Worm (Caenorhabditis elegans): ENCODE results near the gene skr-14.

The skr-14 gene

ce11 chrV:4450523-4451089, 29.2 kb upstream of the skr-14 start, which contains the start of gene rft-2 (continued):
- TF ChIP-seq hlh-17 (GFP tag; optimal IDR thresholded peaks at IDR 0.05; ENCODE audit: borderline replicate concordance) = no peak
- TF ChIP-seq lin-14 (GFP tag; optimal IDR thresholded peaks at IDR 0.05) = peak; percentile 61
- no peak for TF ChIP-seq sptf-1 (tag; optimal IDR thresholded peaks at IDR 0.05)
- TF ChIP-seq blmp-1 (tag; optimal IDR thresholded peaks at IDR 0.05) = peak; percentile 49
- no peak for TF ChIP-seq nhr-28 (tag; optimal IDR thresholded peaks at IDR 0.05)
- TF ChIP-seq zip-4 (GFP tag; optimal IDR thresholded peaks at IDR 0.05) = no peak
- TF ChIP-seq nhr-90 (tag; optimal IDR thresholded peaks at IDR 0.05; ENCODE audit: poor library complexity) = peak; percentile 58
- no peak for TF ChIP-seq aha-1 (tag; optimal IDR thresholded peaks at IDR 0.05)
- TF ChIP-seq lsy-2 (tag; optimal IDR thresholded peaks at IDR 0.05) = peak; percentile 71 to 80
- TF ChIP-seq fkh-10 (GFP tag; optimal IDR thresholded peaks at IDR 0.05) = peak; percentile 25
- TF ChIP-seq unc-98 (GFP tag; IDR thresholded peaks at IDR 0.05) = no peak
- TF ChIP-seq C16A3.4 (tag; optimal IDR thresholded peaks at IDR 0.05) = peak; percentile 39
- TF ChIP-seq lin-39 (tag; optimal IDR thresholded peaks at IDR 0.05) = no peak
- no peak for TF ChIP-seq egl-27 (tag; optimal IDR thresholded peaks at IDR 0.05)
- peak; percentile 59 for TF ChIP-seq nhr-20 (tag; optimal IDR thresholded peaks at IDR 0.05)
- TF ChIP-seq nhr-77 (tag; optimal IDR thresholded peaks at IDR 0.05) = peak; percentile 35
- peak; percentile 3 for TF ChIP-seq sox-4 (tag; optimal IDR thresholded peaks at IDR 0.05)
- TF ChIP-seq fkh-8 (tag; optimal IDR thresholded peaks at IDR 0.05) = peak; percentile 53
- TF ChIP-seq isw-1 (GFP tag; IDR thresholded peaks at IDR 0.05) = peak; percentile 45
- TF ChIP-seq snpc-4 (tag; optimal IDR thresholded peaks at IDR 0.05) = peak; percentile 44
- TF ChIP-seq unc-86 (tag; optimal IDR thresholded peaks at IDR 0.05) = peak; percentile 46
- TF ChIP-seq alr-1 (tag; optimal IDR thresholded peaks at IDR 0.05; ENCODE audit: borderline replicate concordance) = no peak
- peak; percentile 23 for TF ChIP-seq C04F5.9 (tag; optimal IDR thresholded peaks at IDR 0.05)
- TF ChIP-seq snu-23 (GFP tag; optimal IDR thresholded peaks at IDR 0.05) = peak; percentile 69
- TF ChIP-seq hlh-4 (tag; optimal IDR thresholded peaks at IDR 0.05) = no peak
- peak; percentile 24 for TF ChIP-seq egl-13 (tag; optimal IDR thresholded peaks at IDR 0.05)
- TF ChIP-seq swsn-7 (tag; optimal IDR thresholded peaks at IDR 0.05) = peak; percentile 60
- TF ChIP-seq ceh-82 (tag; optimal IDR thresholded peaks at IDR 0.05) = peak; percentile 39 to 80 (median 56)
- TF ChIP-seq mab-9 (GFP tag; IDR thresholded peaks at IDR 0.05) = no peak
- TF ChIP-seq jun-1 (tag; optimal IDR thresholded peaks at IDR 0.05) = peak; percentile 16
- no peak for TF ChIP-seq pqm-1 (tag; optimal IDR thresholded peaks at IDR 0.05)
- peak in 1 of 2 experiments; percentile 22 for TF ChIP-seq mdl-1 (tag; optimal IDR thresholded peaks at IDR 0.05)
- TF ChIP-seq zag-1 (tag; optimal IDR thresholded peaks at IDR 0.05) = no peak
- no peak for TF ChIP-seq ztf-4 (tag; optimal IDR thresholded peaks at IDR 0.05)
- TF ChIP-seq xbp-1 (tag; optimal IDR thresholded peaks at IDR 0.05) = peak; percentile 58
- no peak for TF ChIP-seq C34B4.2 (tag; optimal IDR thresholded peaks at IDR 0.05)
- no peak for TF ChIP-seq ama-1 (optimal IDR thresholded peaks at IDR 0.05)
- TF ChIP-seq unc-30 (tag; optimal IDR thresholded peaks at IDR 0.05) = no peak
- no peak for TF ChIP-seq nhr-84 (tag; optimal IDR thresholded peaks at IDR 0.05)
- no peak for TF ChIP-seq hpl-2 (GFP tag; optimal IDR thresholded peaks at IDR 0.05)
- TF ChIP-seq rnt-1 (tag; optimal IDR thresholded peaks at IDR 0.05) = peak; percentile 53
- TF ChIP-seq ces-1 (GFP tag; optimal IDR thresholded peaks at IDR 0.05) = no peak
- TF ChIP-seq pax-3 (tag; optimal IDR thresholded peaks at IDR 0.05) = no peak
- TF ChIP-seq lin-35 (GFP tag; optimal IDR thresholded peaks at IDR 0.05) = peak; percentile 96 to 97
- no peak for TF ChIP-seq unc-62 (GFP tag; optimal IDR thresholded peaks at IDR 0.05)
- TF ChIP-seq ets-5 (GFP tag; IDR thresholded peaks at IDR 0.05) = no peak
- TF ChIP-seq nhr-85 (tag) = peak; percentile 80
- no peak for TF ChIP-seq Y116A8C.19 (tag; optimal IDR thresholded peaks at IDR 0.05; ENCODE audit: borderline replicate concordance)
- TF ChIP-seq efl-1 (optimal IDR thresholded peaks at IDR 0.05) = peak; percentile 92 to 96
- TF ChIP-seq efl-1 (GFP tag; optimal IDR thresholded peaks at IDR 0.05 in 1 of 2) = peak; percentile 96 to 99
- peak; percentile 27 for TF ChIP-seq lin-13 (GFP tag; optimal IDR thresholded peaks at IDR 0.05)
- no peak for TF ChIP-seq nhr-76 (tag; optimal IDR thresholded peaks at IDR 0.05)
- no peak for TF ChIP-seq nhr-237 (tag; optimal IDR thresholded peaks at IDR 0.05)
- peak; percentile 29 for TF ChIP-seq vab-15 (tag; optimal IDR thresholded peaks at IDR 0.05)

Measured in whole organism, L1 larva.